Worm (Caenorhabditis elegans) whole organism, L3 larva: Measurements from ENCODE around the gene npr-16.

ENCODE experiments used
- R02D3.7 ChIP-seq: fragments of 150-350 bp; optimal IDR thresholded peaks from 2 replicates; lab custom pipeline; 2014; ENCODE audit warnings: missing biosample characterization, missing genetic modification characterization
- elt-3 ChIP-seq, 3 experiments: fragments of 150-350 bp in 1 of 3; sonication (generic microtip) in 2 of 3; optimal IDR thresholded peaks; 2 replicates in 2 of 3; 4 replicates in 1 of 3; lab custom pipeline; 2014 to 2017; ENCODE audit warnings: missing biosample characterization in 3 of 3, missing genetic modification characterization in 3 of 3
- lin-15B ChIP-seq: fragments of 150-350 bp; optimal IDR thresholded peaks from 2 replicates; lab custom pipeline; 2014; ENCODE audit warnings: missing biosample characterization, missing genetic modification characterization
- nfya-1 ChIP-seq: sonication (generic microtip); optimal IDR thresholded peaks from 2 replicates; lab custom pipeline; 2017; ENCODE audit warnings: missing genetic modification characterization, mild to moderate bottlenecking, missing compliant biosample characterization, antibody characterized with exemption, moderate library complexity; ENCODE audit not compliant: insufficient read depth
- nhr-237 ChIP-seq: fragments of 150-350 bp; optimal IDR thresholded peaks from 2 replicates; lab custom pipeline; 2014; ENCODE audit warnings: missing biosample characterization, missing genetic modification characterization
- nhr-77 ChIP-seq: fragments of 150-350 bp; optimal IDR thresholded peaks from 2 replicates; lab custom pipeline; 2014; ENCODE audit warnings: missing biosample characterization, missing genetic modification characterization

ce11 chrX:3517141-3517540, 1.5 kb upstream of the npr-16 start:
- TF ChIP-seq lin-15B (tag; lab: Kevin White, UChicago): no peak
- TF ChIP-seq nhr-237 (tag; lab: Kevin White, UChicago): no peak
- TF ChIP-seq nfya-1 (tag; lab: Kevin White, UChicago): no peak
- no peak for TF ChIP-seq elt-3 (tag; optimal IDR thresholded peaks at IDR 0.05; lab: Kevin White, UChicago)
- no peak for TF ChIP-seq R02D3.7
- no peak for TF ChIP-seq nhr-77
